Worm (Caenorhabditis elegans) whole organism, young adult: ENCODE measurements around the gene T03E6.9.

ENCODE experiments used
- B0261.1 ChIP-seq: sonication (generic microtip); optimal IDR thresholded peaks from 2 replicates; lab custom pipeline; 2016; ENCODE audit warnings: mild to moderate bottlenecking, missing genetic modification characterization, moderate library complexity, missing compliant biosample characterization
- D2030.7 ChIP-seq: fragments of 200-800 bp; sonication (Bioruptor generic); IDR thresholded peaks from 2 replicates; pipeline ENCODE4 v1.3.6; 2022; ENCODE audit warnings: missing genetic modification reagents, missing genetic modification characterization, missing compliant biosample characterization
- F22D6.2 ChIP-seq: sonication (generic microtip); optimal IDR thresholded peaks from 2 replicates; lab custom pipeline; 2016; ENCODE audit warnings: mild to moderate bottlenecking, missing genetic modification characterization, missing compliant biosample characterization
- F33H1.4 ChIP-seq: fragments of 200-800 bp; sonication (Bioruptor generic); IDR thresholded peaks from 2 replicates; pipeline ENCODE4 v1.3.6; 2022; ENCODE audit warnings: missing genetic modification reagents, missing genetic modification characterization, missing compliant biosample characterization
- F49E8.2 ChIP-seq: sonication (generic microtip); optimal IDR thresholded peaks from 3 replicates; lab custom pipeline; 2017; ENCODE audit warnings: missing genetic modification characterization, mild to moderate bottlenecking, missing compliant biosample characterization, antibody characterized with exemption, moderate library complexity; ENCODE audit not compliant: insufficient read depth
- F57C9.4 ChIP-seq: sonication (generic microtip); optimal IDR thresholded peaks from 2 replicates; lab custom pipeline; 2017; ENCODE audit warnings: mild to moderate bottlenecking, missing genetic modification characterization, missing compliant biosample characterization
- Y56A3A.18 ChIP-seq: fragments of 200-800 bp; sonication (Bioruptor generic); IDR thresholded peaks from 2 replicates; pipeline ENCODE4 v1.3.6; 2022; ENCODE audit warnings: missing genetic modification reagents, missing genetic modification characterization, missing compliant biosample characterization
- ZK185.1 ChIP-seq: sonication (generic microtip); optimal IDR thresholded peaks from 2 replicates; lab custom pipeline; 2016; ENCODE audit warnings: mild to moderate bottlenecking, missing genetic modification characterization, missing compliant biosample characterization; ENCODE audit not compliant: poor library complexity, severe bottlenecking
- akir-1 ChIP-seq: fragments of 200-800 bp; sonication (Bioruptor generic); optimal IDR thresholded peaks from 2 replicates; lab custom pipeline; 2018; ENCODE audit warnings: mild to moderate bottlenecking, missing genetic modification characterization, moderate library complexity, missing compliant biosample characterization
- ama-1 ChIP-seq, 3 experiments: fragments of 150-350 bp in 1 of 3; sonication (generic microtip) in 2 of 3; optimal IDR thresholded peaks; 2 replicates each; lab custom pipeline; 2014 to 2018; ENCODE audit warnings: missing biosample characterization in 2 of 3, missing genetic modification characterization in 2 of 3, missing genetic modification reagents in 2 of 3
- athp-1 ChIP-seq: sonication (generic microtip); optimal IDR thresholded peaks from 2 replicates; lab custom pipeline; 2017; ENCODE audit warnings: mild to moderate bottlenecking, missing genetic modification characterization, missing compliant biosample characterization
- attf-6 ChIP-seq: fragments of 200-800 bp; sonication (Bioruptor generic); IDR thresholded peaks from 2 replicates; pipeline ENCODE4 v1.3.6; 2022; ENCODE audit warnings: missing genetic modification reagents, missing genetic modification characterization, missing compliant biosample characterization
- cebp-2 ChIP-seq: fragments of 200-800 bp; sonication (Bioruptor generic); IDR thresholded peaks from 2 replicates; pipeline ENCODE4 v1.3.6; 2022; ENCODE audit warnings: missing genetic modification characterization, missing compliant biosample characterization
- ceh-79 ChIP-seq: sonication (generic microtip); optimal IDR thresholded peaks from 2 replicates; lab custom pipeline; 2017; ENCODE audit warnings: mild to moderate bottlenecking, missing genetic modification characterization, missing compliant biosample characterization
- chd-7 ChIP-seq: sonication (generic microtip); optimal IDR thresholded peaks from 2 replicates; lab custom pipeline; 2016; ENCODE audit warnings: mild to moderate bottlenecking, missing genetic modification characterization, moderate library complexity, missing compliant biosample characterization
- die-1 ChIP-seq: sonication (generic microtip); optimal IDR thresholded peaks from 2 replicates; lab custom pipeline; 2016; ENCODE audit warnings: missing genotype, mild to moderate bottlenecking, missing genetic modification characterization, missing compliant biosample characterization
- dox-1 ChIP-seq: fragments of 200-800 bp; sonication (Bioruptor generic); IDR thresholded peaks from 2 replicates; pipeline ENCODE4 v1.3.6; 2022; ENCODE audit warnings: missing genetic modification reagents, missing genetic modification characterization, missing compliant biosample characterization
- hmg-1.2 ChIP-seq: fragments of 200-800 bp; sonication (Bioruptor generic); IDR thresholded peaks from 2 replicates; pipeline ENCODE4 v1.3.6; 2022; ENCODE audit warnings: missing genetic modification reagents, missing genetic modification characterization, missing compliant biosample characterization
- hmg-20 ChIP-seq: fragments of 200-800 bp; sonication (Bioruptor generic); IDR thresholded peaks from 2 replicates; pipeline ENCODE4 v1.3.6; 2022; ENCODE audit warnings: missing genetic modification reagents, missing genetic modification characterization, missing compliant biosample characterization
- hrde-1 ChIP-seq: sonication (generic microtip); optimal IDR thresholded peaks from 2 replicates; lab custom pipeline; 2016; ENCODE audit warnings: missing genetic modification characterization, mild to moderate bottlenecking, missing compliant biosample characterization, moderate library complexity, missing genotype, missing genetic modification reagents, borderline replicate concordance
- hsf-1 ChIP-seq: fragments of 200-800 bp; sonication (Bioruptor generic); IDR thresholded peaks from 2 replicates; pipeline ENCODE4 v1.3.6; 2022; ENCODE audit warnings: missing genetic modification reagents, missing genetic modification characterization, missing compliant biosample characterization
- let-526 ChIP-seq: fragments of 200-800 bp; sonication (Bioruptor generic); IDR thresholded peaks from 2 replicates; pipeline ENCODE4 v1.3.6; 2022; ENCODE audit warnings: missing genetic modification reagents, missing genetic modification characterization, missing compliant biosample characterization
- lin-26 ChIP-seq: fragments of 200-800 bp; sonication (Bioruptor generic); IDR thresholded peaks from 2 replicates; pipeline ENCODE4 v1.3.6; 2022; ENCODE audit warnings: missing genetic modification reagents, missing genetic modification characterization, missing compliant biosample characterization
- lin-54 ChIP-seq: fragments of 200-800 bp; sonication (Bioruptor generic); optimal IDR thresholded peaks from 2 replicates; lab custom pipeline; 2018; ENCODE audit warnings: mild to moderate bottlenecking, missing genetic modification characterization, missing compliant biosample characterization
- madf-10 ChIP-seq: sonication (generic microtip); optimal IDR thresholded peaks from 2 replicates; lab custom pipeline; 2016; ENCODE audit warnings: mild to moderate bottlenecking, missing genetic modification characterization, missing compliant biosample characterization
- madf-6 ChIP-seq: fragments of 200-800 bp; sonication (Bioruptor generic); IDR thresholded peaks from 2 replicates; pipeline ENCODE4 v1.3.6; 2022; ENCODE audit warnings: missing genetic modification reagents, missing genetic modification characterization, missing compliant biosample characterization
- mcd-1 ChIP-seq: fragments of 200-800 bp; sonication (Bioruptor generic); IDR thresholded peaks from 2 replicates; pipeline ENCODE4 v1.3.6; 2022; ENCODE audit warnings: missing genetic modification reagents, missing genetic modification characterization, missing compliant biosample characterization
- mxl-1 ChIP-seq: sonication (generic microtip); optimal IDR thresholded peaks from 2 replicates; lab custom pipeline; 2016; ENCODE audit warnings: missing genetic modification characterization, missing compliant biosample characterization
- nfyb-1 ChIP-seq: fragments of 200-800 bp; sonication (Bioruptor generic); IDR thresholded peaks from 2 replicates; pipeline ENCODE4 v1.3.6; 2022; ENCODE audit warnings: missing genetic modification reagents, missing genetic modification characterization, missing compliant biosample characterization
- nhr-120 ChIP-seq: fragments of 200-800 bp; sonication (Bioruptor generic); IDR thresholded peaks from 2 replicates; pipeline ENCODE4 v1.3.6; 2022; ENCODE audit warnings: missing genetic modification characterization, missing compliant biosample characterization
- nhr-80 ChIP-seq: sonication (generic microtip); optimal IDR thresholded peaks from 2 replicates; lab custom pipeline; 2016; ENCODE audit warnings: missing genetic modification characterization, missing compliant biosample characterization
- nhr-90 ChIP-seq: sonication (generic microtip); optimal IDR thresholded peaks from 2 replicates; lab custom pipeline; 2016; ENCODE audit warnings: missing genotype, mild to moderate bottlenecking, missing genetic modification characterization, missing compliant biosample characterization
- pbrm-1 ChIP-seq: fragments of 200-800 bp; sonication (Bioruptor generic); IDR thresholded peaks from 2 replicates; pipeline ENCODE4 v1.3.6; 2022; ENCODE audit warnings: missing genetic modification reagents, missing genetic modification characterization, missing compliant biosample characterization
- rcor-1 ChIP-seq: fragments of 200-800 bp; sonication (Bioruptor generic); IDR thresholded peaks from 2 replicates; pipeline ENCODE4 v1.3.6; 2022; ENCODE audit warnings: missing genetic modification reagents, missing genetic modification characterization, missing compliant biosample characterization
- rec-8 ChIP-seq, 2 experiments: sonication (generic microtip); optimal IDR thresholded peaks; 2 replicates each; lab custom pipeline; 2016; ENCODE audit warnings: mild to moderate bottlenecking in 2 of 2, missing genetic modification characterization in 2 of 2, missing genetic modification reagents in 2 of 2, missing genotype in 2 of 2, missing biosample characterization in 1 of 2, missing compliant biosample characterization in 1 of 2, moderate library complexity in 1 of 2
- rpc-1 ChIP-seq, 2 experiments: fragments of 150-350 bp in 1 of 2; sonication (generic microtip) in 1 of 2; optimal IDR thresholded peaks; 2 replicates each; lab custom pipeline; 2014 to 2018; ENCODE audit warnings: missing biosample characterization in 1 of 2, missing genetic modification characterization in 1 of 2, missing genetic modification reagents in 1 of 2, missing genotype in 1 of 2
- snpc-1.1 ChIP-seq: sonication (generic microtip); optimal IDR thresholded peaks from 2 replicates; lab custom pipeline; 2017; ENCODE audit warnings: missing genetic modification characterization, mild to moderate bottlenecking, missing compliant biosample characterization, antibody characterized with exemption, moderate library complexity, missing genotype, missing genetic modification reagents; ENCODE audit not compliant: insufficient read depth
- snpc-3.4 ChIP-seq: sonication (generic microtip); optimal IDR thresholded peaks from 2 replicates; lab custom pipeline; 2017; ENCODE audit warnings: missing genetic modification characterization, mild to moderate bottlenecking, missing compliant biosample characterization, antibody characterized with exemption, moderate library complexity, missing genotype, missing genetic modification reagents
- snpc-4 ChIP-seq, 5 experiments: fragments of 150-350 bp in 1 of 5; sonication (generic microtip) in 4 of 5; optimal IDR thresholded peaks; 2 replicates each; lab custom pipeline; 2014 to 2018; ENCODE audit warnings: missing genetic modification characterization in 5 of 5, missing biosample characterization in 3 of 5, antibody characterized with exemption in 2 of 5, mild to moderate bottlenecking in 2 of 5, missing compliant biosample characterization in 2 of 5, missing genotype in 2 of 5, moderate library complexity in 2 of 5, missing genetic modification reagents in 1 of 5
- somi-1 ChIP-seq: fragments of 200-800 bp; sonication (Bioruptor generic); optimal IDR thresholded peaks from 2 replicates; lab custom pipeline; 2018; ENCODE audit warnings: mild to moderate bottlenecking, missing genetic modification characterization, missing compliant biosample characterization
- sptf-2 ChIP-seq: fragments of 200-800 bp; sonication (Bioruptor generic); optimal IDR thresholded peaks from 2 replicates; lab custom pipeline; 2018; ENCODE audit warnings: mild to moderate bottlenecking, missing genetic modification characterization, missing compliant biosample characterization
- tbp1 ChIP-seq: fragments of 200-800 bp; sonication (Bioruptor generic); optimal IDR thresholded peaks from 2 replicates; lab custom pipeline; 2018; ENCODE audit warnings: mild to moderate bottlenecking, missing genetic modification characterization, missing compliant biosample characterization
- tlf-1 ChIP-seq: fragments of 200-800 bp; sonication (Bioruptor generic); optimal IDR thresholded peaks from 2 replicates; lab custom pipeline; 2018; ENCODE audit warnings: mild to moderate bottlenecking, missing genetic modification characterization, missing compliant biosample characterization
- unc-62 ChIP-seq: fragments of 150-350 bp; optimal IDR thresholded peaks from 2 replicates; lab custom pipeline; 2014; ENCODE audit warnings: missing biosample characterization, missing genetic modification reagents, missing genetic modification characterization
- ztf-18 ChIP-seq: sonication (generic microtip); optimal IDR thresholded peaks from 2 replicates; lab custom pipeline; 2016; ENCODE audit warnings: missing genotype, mild to moderate bottlenecking, missing genetic modification characterization, missing compliant biosample characterization
- ztf-6 ChIP-seq: fragments of 200-800 bp; sonication (Bioruptor generic); IDR thresholded peaks from 2 replicates; pipeline ENCODE4 v1.3.6; 2022; ENCODE audit warnings: missing genetic modification reagents, missing genetic modification characterization, missing compliant biosample characterization

Gene T03E6.9

DNA sequence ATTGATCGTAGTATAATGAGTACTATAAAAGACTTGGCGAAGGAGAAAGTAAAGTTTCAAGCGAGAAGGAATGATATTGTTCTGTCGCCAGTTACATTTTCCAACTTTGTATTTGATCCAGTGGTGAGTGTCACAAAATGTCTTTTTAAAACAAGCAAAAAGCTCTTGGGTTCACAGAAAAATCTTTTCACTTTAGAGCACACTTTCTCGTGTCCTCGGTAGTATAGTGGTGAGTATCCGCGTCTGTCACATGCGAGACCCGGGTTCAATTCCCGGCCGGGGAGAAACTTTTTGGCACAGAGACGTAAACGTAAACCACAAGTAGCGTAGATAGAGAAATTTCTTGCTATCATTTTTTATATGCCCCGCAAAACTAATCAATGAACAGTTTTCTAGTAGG lies 39.8 kb upstream of the T03E6.9 start:
- TF ChIP-seq cebp-2 (GFP tag; lab: Robert Waterston, UW) (0 out of 2 replicates have a peak, but pooled peaks have one; percentile 77), hrde-1 (peak; percentile 22), nhr-120 (no peak), snpc-4 (GFP tag; optimal IDR thresholded peaks at IDR 0.05; lab: Kevin White, UChicago) (peak; percentile 63), snpc-4 (tag; optimal IDR thresholded peaks at IDR 0.05; lab: Kevin White, UChicago) (peak in 2 of 4 experiments; percentile 18 to 83), dox-1 (peak; percentile 72), madf-6 (GFP tag; lab: Robert Waterston, UW) (peak; percentile 45; the same call in 1 of the 2 replicates), lin-26 (GFP tag; lab: Robert Waterston, UW) (peak; percentile 74), B0261.1 (peak; percentile 79), tbp1 (GFP tag; lab: Kevin White, UChicago) (peak; percentile 89), sptf-2 (GFP tag; lab: Kevin White, UChicago) (no peak), pbrm-1 (0 out of 2 replicates have a peak, but pooled peaks have one; percentile 53), mxl-1 (peak; percentile 25), Y56A3A.18 (GFP tag; lab: Robert Waterston, UW) (0 out of 2 replicates have a peak, but pooled peaks have one; percentile 53), snpc-1.1 (tag; lab: Kevin White, UChicago) (peak; percentile 51), rcor-1 (no peak), akir-1 (GFP tag; lab: Kevin White, UChicago) (no peak), lin-54 (GFP tag; lab: Kevin White, UChicago) (peak; percentile 16), rec-8 (tag; optimal IDR thresholded peaks at IDR 0.05; lab: Kevin White, UChicago) (peak in 1 of 2 experiments; percentile 31), chd-7 (tag; lab: Kevin White, UChicago) (peak; percentile 22), rpc-1 (optimal IDR thresholded peaks at IDR 0.05; lab: Kevin White, UChicago) (peak; percentile 70), rpc-1 (tag; optimal IDR thresholded peaks at IDR 0.05; lab: Kevin White, UChicago) (peak; percentile 85), snpc-3.4 (tag; lab: Kevin White, UChicago) (peak; percentile 39), ama-1 (optimal IDR thresholded peaks at IDR 0.05; lab: Kevin White, UChicago) (no peak), ama-1 (GFP tag; optimal IDR thresholded peaks at IDR 0.05; lab: Kevin White, UChicago) (no peak), hsf-1 (GFP tag; lab: Robert Waterston, UW) (0 out of 2 replicates have a peak, but pooled peaks have one; percentile 42), athp-1 (tag; lab: Kevin White, UChicago) (peak; percentile 7), ztf-18 (tag; lab: Kevin White, UChicago) (peak; percentile 46), nhr-80 (tag; lab: Kevin White, UChicago) (peak; percentile 5), madf-10 (tag; lab: Kevin White, UChicago) (peak; percentile 8), unc-62 (GFP tag; lab: Kevin White, UChicago) (no peak), nfyb-1 (peak; percentile 70), hmg-1.2 (GFP tag; lab: Robert Waterston, UW) (peak; percentile 59), attf-6 (GFP tag; lab: Robert Waterston, UW) (peak; percentile 83), F33H1.4 (GFP tag; lab: Robert Waterston, UW) (no peak), F22D6.2 (tag; lab: Kevin White, UChicago) (no peak), F57C9.4 (tag; lab: Kevin White, UChicago) (no peak), D2030.7 (GFP tag; lab: Robert Waterston, UW) (peak; percentile 37; the same call in 1 of the 2 replicates), F49E8.2 (tag; lab: Kevin White, UChicago) (peak; percentile 10), ztf-6 (GFP tag; lab: Robert Waterston, UW) (no peak), tlf-1 (GFP tag; lab: Kevin White, UChicago) (no peak), ZK185.1 (peak; percentile 57), ceh-79 (tag; lab: Kevin White, UChicago) (no peak), let-526 (GFP tag; lab: Robert Waterston, UW) (no peak), die-1 (tag; lab: Kevin White, UChicago) (peak; percentile 69), hmg-20 (GFP tag; lab: Robert Waterston, UW) (no peak), nhr-90 (tag; lab: Kevin White, UChicago) (peak; percentile 64), somi-1 (GFP tag; lab: Kevin White, UChicago) (no peak), mcd-1 (0 out of 2 replicates have a peak, but pooled peaks have one; percentile 15)
